Worm (Caenorhabditis elegans) whole organism, midembryonic: ENCODE data around the gene letm-1.

Source experiments
- T22C8.4 ChIP-seq: fragments of 200-800 bp; sonication (Bioruptor generic); IDR thresholded peaks from 2 replicates; pipeline ENCODE4 v1.3.6; 2022; ENCODE audit warnings: missing genetic modification characterization, missing compliant biosample characterization
- klf-2 ChIP-seq: fragments of 200-800 bp; sonication (Bioruptor generic); conservative IDR thresholded peaks from 2 replicates; pipeline ENCODE4 v1.3.6; 2022; ENCODE audit warnings: missing genetic modification reagents, missing genetic modification characterization, missing compliant biosample characterization
- ref-1 ChIP-seq: fragments of 200-800 bp; sonication (Bioruptor generic); conservative IDR thresholded peaks from 2 replicates; pipeline ENCODE4 v1.3.6; 2022; ENCODE audit warnings: missing genetic modification reagents, missing genetic modification characterization, missing compliant biosample characterization

DNA sequence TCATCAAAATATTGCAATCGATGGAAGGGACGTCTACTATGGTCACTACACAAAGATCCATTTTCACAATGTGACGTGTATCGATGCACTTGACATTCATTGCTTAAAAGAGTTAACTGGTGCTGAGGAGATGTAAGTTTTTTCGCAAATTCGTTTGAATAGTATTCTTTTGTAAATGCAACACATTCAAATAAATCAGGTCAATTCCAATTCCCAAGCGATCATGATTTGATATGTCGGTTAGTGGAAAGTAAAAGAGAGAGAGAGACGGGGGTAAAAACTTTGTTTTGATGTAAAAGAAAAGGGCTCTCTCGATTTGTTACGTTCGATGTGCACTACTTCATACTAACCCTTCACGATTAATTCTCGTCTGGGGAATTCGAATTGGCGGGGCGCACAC is 29.2 kb downstream of the letm-1 start:
- no peak for TF ChIP-seq T22C8.4 (GFP tag; lab: Robert Waterston, UW)
- no peak for TF ChIP-seq klf-2 (GFP tag; lab: Robert Waterston, UW)
- TF ChIP-seq ref-1, result no peak
